Fruit fly (Drosophila melanogaster) whole organism, embryonic: ENCODE results near the gene CG5225.

Source experiments
- ATbp ChIP-seq: fragments of 200-800 bp; sonication (Bioruptor generic); optimal IDR thresholded peaks from 2 replicates; lab custom pipeline; 2017; ENCODE audit warnings: missing biosample characterization, mild to moderate bottlenecking, missing genetic modification characterization, missing genetic modification reagents
- Atf-2 ChIP-seq: fragments of 200-800 bp; sonication (Bioruptor generic); optimal IDR thresholded peaks from 2 replicates; lab custom pipeline; 2016; ENCODE audit warnings: missing biosample characterization, missing genetic modification characterization
- B-H2 ChIP-seq: fragments of 200-800 bp; sonication (Bioruptor generic); optimal IDR thresholded peaks from 2 replicates; lab custom pipeline; 2018; ENCODE audit warnings: missing biosample characterization, mild to moderate bottlenecking, missing genetic modification characterization
- BtbVII ChIP-seq: fragments of 200-800 bp; sonication (Bioruptor generic); optimal IDR thresholded peaks from 3 replicates; lab custom pipeline; 2017; ENCODE audit warnings: missing biosample characterization, mild to moderate bottlenecking, missing genetic modification characterization
- CG10147 ChIP-seq: fragments of 200-800 bp; sonication (Bioruptor generic); optimal IDR thresholded peaks from 2 replicates; lab custom pipeline; 2019; ENCODE audit warnings: missing biosample characterization, mild to moderate bottlenecking, missing genetic modification characterization, moderate library complexity
- CG10209 ChIP-seq: fragments of 200-800 bp; sonication (Bioruptor generic); optimal IDR thresholded peaks from 3 replicates; lab custom pipeline; 2017; ENCODE audit warnings: missing biosample characterization, mild to moderate bottlenecking, missing genetic modification characterization, missing genetic modification reagents
- CG10654 ChIP-seq: fragments of 200-800 bp; sonication (Bioruptor generic); optimal IDR thresholded peaks from 2 replicates; lab custom pipeline; 2016; ENCODE audit warnings: missing biosample characterization, missing genetic modification characterization
- CG11398 ChIP-seq: fragments of 200-800 bp; sonication (Bioruptor generic); optimal IDR thresholded peaks from 2 replicates; lab custom pipeline; 2016; ENCODE audit warnings: missing biosample characterization, missing genetic modification characterization
- CG14710 ChIP-seq: fragments of 200-800 bp; sonication (Bioruptor generic); optimal IDR thresholded peaks from 3 replicates; lab custom pipeline; 2019; ENCODE audit warnings: missing biosample characterization, mild to moderate bottlenecking, missing genetic modification characterization, moderate library complexity
- CG14860 ChIP-seq: fragments of 200-800 bp; sonication (Bioruptor generic); IDR thresholded peaks from 3 replicates; pipeline ENCODE4 v1.3.6; 2022; ENCODE audit warnings: missing biosample characterization, missing genetic modification characterization; ENCODE audit not compliant: partially characterized antibody
- CG2120 ChIP-seq: fragments of 200-800 bp; sonication (Bioruptor generic); optimal IDR thresholded peaks from 3 replicates; lab custom pipeline; 2016; ENCODE audit warnings: missing biosample characterization, missing genetic modification characterization
- CG30403 ChIP-seq: fragments of 200-800 bp; sonication (Bioruptor generic); optimal IDR thresholded peaks from 3 replicates; lab custom pipeline; 2016; ENCODE audit warnings: missing biosample characterization, missing genetic modification characterization
- CG31441 ChIP-seq: fragments of 200-800 bp; sonication (Bioruptor generic); IDR thresholded peaks from 2 replicates; pipeline ENCODE4 v1.3.6; 2022; ENCODE audit warnings: missing biosample characterization, missing genetic modification characterization
- CG3407 ChIP-seq: fragments of 200-800 bp; sonication (Bioruptor generic); optimal IDR thresholded peaks from 2 replicates; lab custom pipeline; 2018; ENCODE audit warnings: missing biosample characterization, mild to moderate bottlenecking, missing genetic modification characterization
- CG34422 ChIP-seq: fragments of 200-800 bp; sonication (Bioruptor generic); IDR thresholded peaks from 3 replicates; pipeline ENCODE4 v1.3.6; 2022; ENCODE audit warnings: missing biosample characterization, missing genetic modification characterization
- CG4404 ChIP-seq: fragments of 200-800 bp; sonication (Bioruptor generic); IDR thresholded peaks from 2 replicates; pipeline ENCODE4 v1.3.6; 2022; ENCODE audit warnings: missing biosample characterization, missing genetic modification characterization
- CG4730 ChIP-seq: fragments of 200-800 bp; sonication (Bioruptor generic); IDR thresholded peaks from 2 replicates; pipeline ENCODE4 v1.3.6; 2022; ENCODE audit warnings: missing biosample characterization, missing genetic modification characterization
- CG5180 ChIP-seq: fragments of 200-800 bp; sonication (Bioruptor generic); optimal IDR thresholded peaks from 3 replicates; lab custom pipeline; 2017; ENCODE audit warnings: missing biosample characterization, missing genetic modification characterization, mild to moderate bottlenecking, moderate library complexity, missing genetic modification reagents
- CG6654 ChIP-seq: fragments of 200-800 bp; sonication (Bioruptor generic); optimal IDR thresholded peaks from 2 replicates; lab custom pipeline; 2017; ENCODE audit warnings: missing biosample characterization, mild to moderate bottlenecking, missing genetic modification characterization
- CG7556 ChIP-seq: fragments of 200-800 bp; sonication (Bioruptor generic); optimal IDR thresholded peaks from 2 replicates; lab custom pipeline; 2017; ENCODE audit warnings: missing biosample characterization, mild to moderate bottlenecking, missing genetic modification characterization
- CG8290 ChIP-seq, 3 experiments: fragments of 200-800 bp; sonication (Bioruptor generic); optimal IDR thresholded peaks; 2 replicates each; lab custom pipeline; 2016 to 2019; ENCODE audit warnings: missing biosample characterization in 3 of 3, missing genetic modification characterization in 3 of 3, mild to moderate bottlenecking in 2 of 3, moderate library complexity in 1 of 3
- CG9437 ChIP-seq: fragments of 200-800 bp; sonication (Bioruptor generic); optimal IDR thresholded peaks from 2 replicates; lab custom pipeline; 2018; ENCODE audit warnings: missing biosample characterization, mild to moderate bottlenecking, missing genetic modification characterization
- CG9609 ChIP-seq: fragments of 200-800 bp; sonication (Bioruptor generic); optimal IDR thresholded peaks from 3 replicates; lab custom pipeline; 2016; ENCODE audit warnings: missing biosample characterization, missing genetic modification characterization
- CG9797 ChIP-seq: fragments of 200-800 bp; sonication (Bioruptor generic); optimal IDR thresholded peaks from 3 replicates; lab custom pipeline; 2018; ENCODE audit warnings: missing biosample characterization, mild to moderate bottlenecking, missing genetic modification characterization
- Chrac-16 ChIP-seq: fragments of 200-800 bp; sonication (Bioruptor generic); optimal IDR thresholded peaks from 3 replicates; lab custom pipeline; 2016; ENCODE audit warnings: missing biosample characterization, missing genetic modification characterization
- Ets65A ChIP-seq: fragments of 200-800 bp; sonication (Bioruptor generic); peaks from one replicate; lab custom pipeline; 2016; ENCODE audit warnings: missing biosample characterization, missing genetic modification characterization
- Gsc ChIP-seq: fragments of 200-800 bp; sonication (Bioruptor generic); IDR thresholded peaks from 2 replicates; pipeline ENCODE4 v1.3.6; 2022; ENCODE audit warnings: missing biosample characterization, missing genetic modification characterization
- Gug ChIP-seq: fragments of 200-800 bp; sonication (Bioruptor generic); IDR thresholded peaks from 4 replicates; pipeline ENCODE4 v1.3.6; 2022; ENCODE audit warnings: missing biosample characterization, missing genetic modification characterization
- Rfx ChIP-seq: fragments of 200-800 bp; sonication (Bioruptor generic); IDR thresholded peaks from 2 replicates; pipeline ENCODE4 v1.3.6; 2022; ENCODE audit warnings: missing biosample characterization, missing genetic modification characterization
- Xrp1 ChIP-seq: fragments of 200-800 bp; sonication (Bioruptor generic); IDR thresholded peaks from 2 replicates; pipeline ENCODE4 v1.3.6; 2022; ENCODE audit warnings: missing biosample characterization, missing genetic modification characterization
- bab2 ChIP-seq: fragments of 200-800 bp; sonication (Bioruptor generic); optimal IDR thresholded peaks from 2 replicates; lab custom pipeline; 2016; ENCODE audit warnings: missing biosample characterization, missing genetic modification characterization
- bcd ChIP-seq: fragments of 200-800 bp; sonication (Bioruptor generic); optimal IDR thresholded peaks from 2 replicates; lab custom pipeline; 2017; ENCODE audit warnings: missing biosample characterization, mild to moderate bottlenecking, missing genetic modification characterization
- bsh ChIP-seq, 2 experiments: fragments of 200-800 bp; sonication (Bioruptor generic); optimal IDR thresholded peaks; 2 replicates each; lab custom pipeline; 2017 to 2018; ENCODE audit warnings: mild to moderate bottlenecking in 2 of 2, missing biosample characterization in 2 of 2, missing genetic modification characterization in 2 of 2, moderate library complexity in 1 of 2
- croc ChIP-seq: fragments of 200-800 bp; sonication (Bioruptor generic); conservative IDR thresholded peaks from 3 replicates; pipeline ENCODE4 v1.3.6; 2022; ENCODE audit warnings: missing biosample characterization, missing genetic modification characterization
- eyg ChIP-seq: fragments of 200-800 bp; sonication (Bioruptor generic); optimal IDR thresholded peaks from 3 replicates; lab custom pipeline; 2016; ENCODE audit warnings: missing biosample characterization, missing genetic modification characterization
- fd64A ChIP-seq: fragments of 200-800 bp; sonication (Bioruptor generic); optimal IDR thresholded peaks from 3 replicates; lab custom pipeline; 2018; ENCODE audit warnings: missing biosample characterization, mild to moderate bottlenecking, missing genetic modification characterization
- gcm ChIP-seq: fragments of 200-800 bp; sonication (Bioruptor generic); optimal IDR thresholded peaks from 2 replicates; lab custom pipeline; 2019; ENCODE audit warnings: missing biosample characterization, mild to moderate bottlenecking, missing genetic modification characterization, moderate library complexity
- hth ChIP-seq: fragments of >200 bp; optimal IDR thresholded peaks from 2 replicates; lab custom pipeline; 2017; ENCODE audit warnings: inconsistent platforms
- kah ChIP-seq: fragments of 200-800 bp; sonication (Bioruptor generic); optimal IDR thresholded peaks from 2 replicates; lab custom pipeline; 2018; ENCODE audit warnings: missing biosample characterization, mild to moderate bottlenecking, missing genetic modification characterization
- lmd ChIP-seq: fragments of 200-800 bp; sonication (Bioruptor generic); IDR thresholded peaks from 2 replicates; pipeline ENCODE4 v1.3.6; 2022; ENCODE audit warnings: missing biosample characterization, missing genetic modification characterization
- mld ChIP-seq: fragments of 200-800 bp; sonication (Bioruptor generic); IDR thresholded peaks from 3 replicates; pipeline ENCODE4 v1.3.6; 2022; ENCODE audit warnings: missing biosample characterization, missing genetic modification characterization; ENCODE audit not compliant: partially characterized antibody
- pb ChIP-seq: fragments of 200-800 bp; sonication (Bioruptor generic); optimal IDR thresholded peaks from 3 replicates; lab custom pipeline; 2016; ENCODE audit warnings: missing biosample characterization, missing genetic modification characterization
- pnt ChIP-seq: fragments of 200-800 bp; sonication (Bioruptor generic); optimal IDR thresholded peaks from 3 replicates; lab custom pipeline; 2016; ENCODE audit warnings: missing biosample characterization, missing genetic modification characterization
- pzg ChIP-seq: fragments of 200-800 bp; sonication (Bioruptor generic); optimal IDR thresholded peaks from 3 replicates; lab custom pipeline; 2018; ENCODE audit warnings: missing biosample characterization, mild to moderate bottlenecking, missing genetic modification characterization, moderate library complexity
- ranshi ChIP-seq: fragments of 200-800 bp; sonication (Bioruptor generic); IDR thresholded peaks from 2 replicates; pipeline ENCODE4 v1.3.6; 2022; ENCODE audit warnings: missing biosample characterization, missing genetic modification characterization
- rib ChIP-seq: fragments of 200-800 bp; sonication (Bioruptor generic); IDR thresholded peaks from 2 replicates; pipeline ENCODE4 v1.3.6; 2022; ENCODE audit warnings: missing biosample characterization, missing genetic modification characterization
- scrt ChIP-seq: fragments of 200-800 bp; sonication (Bioruptor generic); optimal IDR thresholded peaks from 2 replicates; lab custom pipeline; 2018; ENCODE audit warnings: missing biosample characterization, mild to moderate bottlenecking, missing genetic modification characterization, moderate library complexity
- sima ChIP-seq: fragments of 200-800 bp; sonication (Bioruptor generic); optimal IDR thresholded peaks from 2 replicates; lab custom pipeline; 2016; ENCODE audit warnings: missing biosample characterization, missing genetic modification characterization
- sug ChIP-seq: fragments of 200-800 bp; optimal IDR thresholded peaks from 2 replicates; lab custom pipeline; 2019; ENCODE audit warnings: missing biosample characterization, mild to moderate bottlenecking, missing genetic modification characterization, moderate library complexity
- trem ChIP-seq: fragments of 200-800 bp; optimal IDR thresholded peaks from 3 replicates; lab custom pipeline; 2019; ENCODE audit warnings: missing biosample characterization, mild to moderate bottlenecking, missing genetic modification characterization, moderate library complexity
- zen ChIP-seq: fragments of 200-800 bp; sonication (Bioruptor generic); optimal IDR thresholded peaks from 3 replicates; lab custom pipeline; 2018; ENCODE audit warnings: missing biosample characterization, mild to moderate bottlenecking, missing genetic modification characterization, moderate library complexity

The CG5225 gene

DNA sequence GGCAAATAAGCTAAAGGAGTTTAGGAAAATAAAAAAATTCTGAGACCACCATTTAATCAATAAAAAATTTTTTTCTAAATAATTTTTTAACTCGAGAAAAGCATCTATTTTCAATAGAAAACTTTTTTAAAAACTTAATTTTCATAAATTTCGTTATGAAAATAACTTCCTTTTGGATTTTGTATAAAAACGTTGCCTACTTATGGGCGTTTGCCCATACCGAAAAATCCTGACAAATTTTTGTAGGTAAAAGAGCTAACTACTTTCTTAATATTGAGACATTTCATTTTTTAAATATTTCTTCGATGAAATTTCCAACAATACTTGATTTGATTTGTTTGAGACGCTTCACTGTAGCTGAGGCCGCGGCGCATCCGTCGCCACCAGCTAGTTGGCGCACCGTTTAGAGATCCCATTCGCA is 31.8 kb downstream of the CG5225 start (continued):
- TF ChIP-seq croc (GFP tag; lab: Robert Waterston, UW) (no peak), Xrp1 (GFP tag; lab: Robert Waterston, UW) (peak; percentile 66; the same call in 1 of the 2 replicates), trem (peak; percentile 18), lmd (GFP tag; lab: Robert Waterston, UW) (peak; percentile 43), Ets65A (GFP tag; lab: Kevin White, UChicago) (peak; percentile 83), CG11398 (peak; percentile 42), ranshi (GFP tag; lab: Robert Waterston, UW) (peak; percentile 24; the same call in 1 of the 2 replicates), scrt (GFP tag; lab: Kevin White, UChicago) (peak; percentile 3), CG9609 (GFP tag; lab: Kevin White, UChicago) (peak; percentile 43), pnt (GFP tag; lab: Kevin White, UChicago) (peak; percentile 10), Gsc (no peak), CG6654 (GFP tag; lab: Kevin White, UChicago) (peak; percentile 31), bcd (peak; percentile 47), CG14860 (no peak), rib (GFP tag; lab: Robert Waterston, UW) (no peak), CG4730 (no peak), mld (GFP tag; lab: Robert Waterston, UW) (no peak), CG5180 (GFP tag; lab: Kevin White, UChicago) (peak; percentile 15), Atf-2 (GFP tag; lab: Kevin White, UChicago) (no peak), Rfx (peak; percentile 9; the same call in 1 of the 2 replicates), Chrac-16 (GFP tag; lab: Kevin White, UChicago) (peak; percentile 14), ATbp (GFP tag; lab: Kevin White, UChicago) (peak; percentile 11), CG30403 (GFP tag; lab: Kevin White, UChicago) (peak; percentile 73), pzg (GFP tag; lab: Kevin White, UChicago) (no peak), bsh (GFP tag; optimal IDR thresholded peaks at IDR 0.05; lab: Kevin White, UChicago) (peak; percentile 49 to 53), bab2 (GFP tag; lab: Kevin White, UChicago) (peak; percentile 1), CG4404 (GFP tag; lab: Robert Waterston, UW) (peak; percentile 32; the same call in 1 of the 2 replicates), CG9797 (no peak), CG8290 (GFP tag; optimal IDR thresholded peaks at IDR 0.05; lab: Kevin White, UChicago) (peak; percentile 52), CG8290 (tag; optimal IDR thresholded peaks at IDR 0.05; lab: Kevin White, UChicago) (peak in 1 of 2 experiments; percentile 87), Gug (GFP tag; lab: Robert Waterston, UW) (no peak), CG14710 (tag; lab: Kevin White, UChicago) (peak; percentile 48), CG2120 (GFP tag; lab: Kevin White, UChicago) (peak; percentile 63), sug (tag; lab: Kevin White, UChicago) (no peak), gcm (peak; percentile 7), pb (GFP tag; lab: Kevin White, UChicago) (no peak), sima (no peak), eyg (no peak), CG31441 (peak; percentile 71), BtbVII (GFP tag; lab: Kevin White, UChicago) (peak; percentile 42), CG34422 (GFP tag; lab: Robert Waterston, UW) (0 out of 3 replicates have a peak, but pooled peaks have one; percentile 28), kah (no peak), CG10147 (GFP tag; lab: Kevin White, UChicago) (no peak), CG7556 (peak; percentile 79), CG10209 (GFP tag; lab: Kevin White, UChicago) (peak; percentile 33), hth (lab: Kevin White, UChicago) (no peak), fd64A (GFP tag; lab: Kevin White, UChicago) (no peak), CG9437 (GFP tag; lab: Kevin White, UChicago) (peak; percentile 54), zen (tag; lab: Kevin White, UChicago) (no peak), CG10654 (peak; percentile 46), B-H2 (GFP tag; lab: Kevin White, UChicago) (no peak), CG3407 (GFP tag; lab: Kevin White, UChicago) (peak; percentile 37)
